Worm (Caenorhabditis elegans) whole organism, late embryonic: ENCODE data around the gene F23F1.5.

Experiments used
- C38D4.7 ChIP-seq: fragments of 200-800 bp; sonication (Bioruptor generic); optimal IDR thresholded peaks from 2 replicates; lab custom pipeline; 2018; ENCODE audit warnings: mild to moderate bottlenecking, missing genetic modification characterization, moderate library complexity, missing compliant biosample characterization
- ceh-30 ChIP-seq: fragments of 150-350 bp; optimal IDR thresholded peaks from 2 replicates; lab custom pipeline; 2014; ENCODE audit warnings: missing biosample characterization, missing genetic modification characterization
- che-1 ChIP-seq: sonication (generic microtip); optimal IDR thresholded peaks from 2 replicates; lab custom pipeline; 2016; ENCODE audit warnings: mild to moderate bottlenecking, missing genetic modification characterization, missing compliant biosample characterization
- fax-1 ChIP-seq: sonication (generic microtip); optimal IDR thresholded peaks from 2 replicates; lab custom pipeline; 2016; ENCODE audit warnings: missing genotype, missing genetic modification characterization, missing compliant biosample characterization
- hlh-15 ChIP-seq: sonication (generic microtip); optimal IDR thresholded peaks from 2 replicates; lab custom pipeline; 2016; ENCODE audit warnings: missing genetic modification characterization, missing compliant biosample characterization
- odd-2 ChIP-seq: sonication (generic microtip); optimal IDR thresholded peaks from 2 replicates; lab custom pipeline; 2017; ENCODE audit warnings: antibody characterized with exemption, mild to moderate bottlenecking, missing genetic modification characterization, missing compliant biosample characterization
- pqm-1 ChIP-seq: sonication (generic microtip); optimal IDR thresholded peaks from 2 replicates; lab custom pipeline; 2016; ENCODE audit warnings: missing genetic modification characterization, missing compliant biosample characterization

DNA sequence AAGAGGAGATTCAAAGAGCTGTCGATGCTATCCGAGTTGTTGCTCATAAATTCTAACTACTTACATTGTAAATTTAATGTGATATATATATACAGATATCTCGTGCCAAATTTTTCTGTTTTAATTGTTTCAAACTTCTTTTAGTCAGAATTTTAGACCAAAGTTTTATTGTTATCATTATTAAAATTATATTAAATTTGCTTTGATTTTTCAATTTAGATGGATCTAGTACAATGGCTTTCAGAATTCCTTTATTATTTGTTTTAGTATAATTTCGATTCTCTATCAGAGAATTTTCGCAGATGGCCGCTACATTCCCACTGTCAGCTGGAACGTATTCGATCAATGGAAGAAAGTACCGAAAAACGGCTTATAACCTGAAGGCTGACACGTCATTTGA, 26.0 kb upstream of the F23F1.5 start, which contains the start of gene ascc-1:
- no peak for TF ChIP-seq odd-2
- TF ChIP-seq C38D4.7, result no peak
- no peak for TF ChIP-seq ceh-30
- no peak for TF ChIP-seq fax-1 (tag; lab: Kevin White, UChicago)
- no peak for TF ChIP-seq che-1 (tag; lab: Kevin White, UChicago)
- no peak for TF ChIP-seq pqm-1 (tag; lab: Kevin White, UChicago)
- no peak for TF ChIP-seq hlh-15
